Worm (Caenorhabditis elegans) whole organism, L2 larva: Measurements from ENCODE around the gene amt-1.

Source experiments
- C34F6.9 ChIP-seq: fragments of 150-350 bp; optimal IDR thresholded peaks from 2 replicates; lab custom pipeline; 2014; ENCODE audit warnings: missing biosample characterization, missing genetic modification characterization
- Y55F3AM.14 ChIP-seq: fragments of 200-800 bp; sonication (Bioruptor generic); optimal IDR thresholded peaks from 2 replicates; lab custom pipeline; 2018; ENCODE audit warnings: mild to moderate bottlenecking, missing genetic modification characterization, missing compliant biosample characterization
- aly-2 ChIP-seq: fragments of 150-350 bp; optimal IDR thresholded peaks from 2 replicates; lab custom pipeline; 2014; ENCODE audit warnings: missing biosample characterization, missing genetic modification characterization
- fos-1 ChIP-seq: fragments of 150-350 bp; optimal IDR thresholded peaks from 2 replicates; lab custom pipeline; 2014; ENCODE audit warnings: missing biosample characterization, missing genetic modification characterization
- lsy-2 ChIP-seq, 2 experiments: fragments of 150-350 bp in 1 of 2; sonication (generic microtip) in 1 of 2; optimal IDR thresholded peaks; 2 replicates each; lab custom pipeline; 2014 to 2017; ENCODE audit warnings: missing biosample characterization in 2 of 2, missing genetic modification characterization in 2 of 2
- nhr-11 ChIP-seq: fragments of 150-350 bp; optimal IDR thresholded peaks from 2 replicates; lab custom pipeline; 2014; ENCODE audit warnings: missing biosample characterization, missing genetic modification characterization
- nhr-237 ChIP-seq: fragments of 150-350 bp; optimal IDR thresholded peaks from 2 replicates; lab custom pipeline; 2014; ENCODE audit warnings: missing biosample characterization, missing genetic modification characterization
- nhr-6 ChIP-seq: fragments of 150-350 bp; optimal IDR thresholded peaks from 2 replicates; lab custom pipeline; 2014; ENCODE audit warnings: missing biosample characterization, missing genetic modification characterization
- nhr-77 ChIP-seq: fragments of 150-350 bp; optimal IDR thresholded peaks from 2 replicates; lab custom pipeline; 2014; ENCODE audit warnings: missing biosample characterization, missing genetic modification characterization
- sem-4 ChIP-seq: fragments of 150-350 bp; optimal IDR thresholded peaks from 2 replicates; lab custom pipeline; 2014; ENCODE audit warnings: missing biosample characterization, missing genetic modification reagents, missing genetic modification characterization
- snpc-4 ChIP-seq: fragments of 150-350 bp; optimal IDR thresholded peaks from 2 replicates; lab custom pipeline; 2014; ENCODE audit warnings: missing biosample characterization, missing genetic modification characterization
- unc-39 ChIP-seq: fragments of 150-350 bp; optimal IDR thresholded peaks from 2 replicates; lab custom pipeline; 2014; ENCODE audit warnings: missing biosample characterization, missing genetic modification characterization
- zag-1 ChIP-seq: fragments of 150-350 bp; optimal IDR thresholded peaks from 2 replicates; lab custom pipeline; 2014; ENCODE audit warnings: missing biosample characterization, missing genetic modification characterization

ce11 chrX:4554385-4554784 is 16.9 kb upstream of the amt-1 start, which contains the start of gene ham-2:
- no peak for TF ChIP-seq lsy-2 (tag; optimal IDR thresholded peaks at IDR 0.05; lab: Kevin White, UChicago)
- no peak for TF ChIP-seq nhr-237 (tag; lab: Kevin White, UChicago)
- no peak for TF ChIP-seq sem-4 (tag; lab: Kevin White, UChicago)
- no peak for TF ChIP-seq fos-1 (tag; lab: Kevin White, UChicago)
- TF ChIP-seq snpc-4 (tag; lab: Kevin White, UChicago), result no peak
- no peak for TF ChIP-seq zag-1 (tag; lab: Kevin White, UChicago)
- no peak for TF ChIP-seq Y55F3AM.14
- TF ChIP-seq unc-39 (tag; lab: Kevin White, UChicago), result no peak
- TF ChIP-seq nhr-77, result no peak
- TF ChIP-seq aly-2 (tag; lab: Kevin White, UChicago), result no peak
- no peak for TF ChIP-seq nhr-11 (tag; lab: Kevin White, UChicago)
- no peak for TF ChIP-seq nhr-6 (tag; lab: Kevin White, UChicago)
- TF ChIP-seq C34F6.9 (tag; lab: Kevin White, UChicago), result no peak
